Worm (Caenorhabditis elegans) whole organism, L2 larva: Measurements from ENCODE around the gene K11H3.5.
A peak's percentile ranks its signal among the peaks of the same experiment; 100 is the strongest.

Source experiments
- C34F6.9 ChIP-seq: fragments of 150-350 bp; optimal IDR thresholded peaks from 2 replicates; lab custom pipeline; 2014; ENCODE audit warnings: missing biosample characterization, missing genetic modification characterization
- R02D3.7 ChIP-seq: fragments of 150-350 bp; optimal IDR thresholded peaks from 2 replicates; lab custom pipeline; 2014; ENCODE audit warnings: missing biosample characterization, missing genetic modification characterization
- Y55F3AM.14 ChIP-seq: fragments of 200-800 bp; sonication (Bioruptor generic); optimal IDR thresholded peaks from 2 replicates; lab custom pipeline; 2018; ENCODE audit warnings: mild to moderate bottlenecking, missing genetic modification characterization, missing compliant biosample characterization
- ZK546.5 ChIP-seq: sonication (generic microtip); optimal IDR thresholded peaks from 2 replicates; lab custom pipeline; 2017; ENCODE audit warnings: missing biosample characterization, missing genetic modification characterization
- aly-2 ChIP-seq: fragments of 150-350 bp; optimal IDR thresholded peaks from 2 replicates; lab custom pipeline; 2014; ENCODE audit warnings: missing biosample characterization, missing genetic modification characterization
- ama-1 ChIP-seq: fragments of 150-350 bp; optimal IDR thresholded peaks from 2 replicates; lab custom pipeline; 2018; ENCODE audit warnings: inconsistent platforms
- blmp-1 ChIP-seq: sonication (generic microtip); optimal IDR thresholded peaks from 2 replicates; lab custom pipeline; 2017; ENCODE audit warnings: missing genetic modification characterization, mild to moderate bottlenecking, missing compliant biosample characterization, antibody characterized with exemption, moderate library complexity; ENCODE audit not compliant: insufficient read depth
- crh-2 ChIP-seq: sonication (generic microtip); optimal IDR thresholded peaks from 2 replicates; lab custom pipeline; 2017; ENCODE audit warnings: missing biosample characterization, missing genetic modification characterization
- gmeb-1 ChIP-seq: fragments of 150-350 bp; optimal IDR thresholded peaks from 2 replicates; lab custom pipeline; 2014; ENCODE audit warnings: missing biosample characterization, missing genetic modification characterization
- lin-11 ChIP-seq: fragments of 150-350 bp; sonication (generic microtip); optimal IDR thresholded peaks from 2 replicates; lab custom pipeline; 2014; ENCODE audit warnings: missing biosample characterization, missing genetic modification characterization, inconsistent platforms, mixed read lengths
- lin-13 ChIP-seq: fragments of 150-350 bp; optimal IDR thresholded peaks from 2 replicates; lab custom pipeline; 2014; ENCODE audit warnings: missing biosample characterization, missing genetic modification reagents, missing genetic modification characterization
- lin-39 ChIP-seq: fragments of 150-350 bp; optimal IDR thresholded peaks from 2 replicates; lab custom pipeline; 2014; ENCODE audit warnings: missing biosample characterization, missing genetic modification reagents, missing genetic modification characterization
- lsy-2 ChIP-seq, 2 experiments: fragments of 150-350 bp in 1 of 2; sonication (generic microtip) in 1 of 2; optimal IDR thresholded peaks; 2 replicates each; lab custom pipeline; 2014 to 2017; ENCODE audit warnings: missing biosample characterization in 2 of 2, missing genetic modification characterization in 2 of 2
- mbf-1 ChIP-seq: sonication (generic microtip); optimal IDR thresholded peaks from 2 replicates; lab custom pipeline; 2017; ENCODE audit warnings: missing biosample characterization, missing genetic modification characterization
- mdl-1 ChIP-seq, 2 experiments: fragments of 150-350 bp in 1 of 2; sonication (generic microtip) in 1 of 2; optimal IDR thresholded peaks; 2 replicates each; lab custom pipeline; 2017; ENCODE audit warnings: missing biosample characterization in 2 of 2, missing genetic modification characterization in 2 of 2
- nhr-10 ChIP-seq: sonication (generic microtip); optimal IDR thresholded peaks from 2 replicates; lab custom pipeline; 2017; ENCODE audit warnings: missing biosample characterization, missing genetic modification characterization
- nhr-129 ChIP-seq: fragments of 150-350 bp; optimal IDR thresholded peaks from 2 replicates; lab custom pipeline; 2014; ENCODE audit warnings: missing biosample characterization, missing genetic modification characterization
- nhr-21 ChIP-seq: fragments of 150-350 bp; optimal IDR thresholded peaks from 2 replicates; lab custom pipeline; 2014; ENCODE audit warnings: missing biosample characterization, missing genetic modification characterization
- nhr-25 ChIP-seq: fragments of 150-350 bp; sonication (generic microtip); optimal IDR thresholded peaks from 3 replicates; lab custom pipeline; 2014; ENCODE audit warnings: missing biosample characterization, missing genetic modification characterization
- nhr-6 ChIP-seq: fragments of 150-350 bp; optimal IDR thresholded peaks from 2 replicates; lab custom pipeline; 2014; ENCODE audit warnings: missing biosample characterization, missing genetic modification characterization
- nhr-77 ChIP-seq: fragments of 150-350 bp; optimal IDR thresholded peaks from 2 replicates; lab custom pipeline; 2014; ENCODE audit warnings: missing biosample characterization, missing genetic modification characterization
- peb-1 ChIP-seq: fragments of 150-350 bp; optimal IDR thresholded peaks from 2 replicates; lab custom pipeline; 2014; ENCODE audit warnings: missing biosample characterization, missing genetic modification characterization
- sem-4 ChIP-seq: fragments of 150-350 bp; optimal IDR thresholded peaks from 2 replicates; lab custom pipeline; 2014; ENCODE audit warnings: missing biosample characterization, missing genetic modification reagents, missing genetic modification characterization
- skn-1 ChIP-seq: sonication (generic microtip); optimal IDR thresholded peaks from 2 replicates; lab custom pipeline; 2017; ENCODE audit warnings: missing biosample characterization, missing genetic modification characterization
- sma-3 ChIP-seq: sonication (generic microtip); optimal IDR thresholded peaks from 2 replicates; lab custom pipeline; 2016; ENCODE audit warnings: missing genetic modification reagents, missing genetic modification characterization, missing compliant biosample characterization
- sma-9 ChIP-seq, 2 experiments: fragments of 150-350 bp in 1 of 2; sonication (generic microtip) in 1 of 2; optimal IDR thresholded peaks; 2 replicates each; lab custom pipeline; 2014 to 2016; ENCODE audit warnings: missing genetic modification characterization in 2 of 2, mild to moderate bottlenecking in 1 of 2, missing biosample characterization in 1 of 2, missing compliant biosample characterization in 1 of 2, missing genetic modification reagents in 1 of 2, moderate library complexity in 1 of 2
- unc-39 ChIP-seq: fragments of 150-350 bp; optimal IDR thresholded peaks from 2 replicates; lab custom pipeline; 2014; ENCODE audit warnings: missing biosample characterization, missing genetic modification characterization
- unc-55 ChIP-seq: fragments of 150-350 bp; sonication (generic microtip); optimal IDR thresholded peaks from 3 replicates; lab custom pipeline; 2014; ENCODE audit warnings: missing biosample characterization, missing genetic modification reagents, missing genetic modification characterization
- unc-62 ChIP-seq: fragments of 150-350 bp; optimal IDR thresholded peaks from 2 replicates; lab custom pipeline; 2014; ENCODE audit warnings: missing biosample characterization, missing genetic modification reagents, missing genetic modification characterization
- ztf-4 ChIP-seq: fragments of 150-350 bp; optimal IDR thresholded peaks from 2 replicates; lab custom pipeline; 2014; ENCODE audit warnings: missing biosample characterization, missing genetic modification characterization

Gene K11H3.5

DNA sequence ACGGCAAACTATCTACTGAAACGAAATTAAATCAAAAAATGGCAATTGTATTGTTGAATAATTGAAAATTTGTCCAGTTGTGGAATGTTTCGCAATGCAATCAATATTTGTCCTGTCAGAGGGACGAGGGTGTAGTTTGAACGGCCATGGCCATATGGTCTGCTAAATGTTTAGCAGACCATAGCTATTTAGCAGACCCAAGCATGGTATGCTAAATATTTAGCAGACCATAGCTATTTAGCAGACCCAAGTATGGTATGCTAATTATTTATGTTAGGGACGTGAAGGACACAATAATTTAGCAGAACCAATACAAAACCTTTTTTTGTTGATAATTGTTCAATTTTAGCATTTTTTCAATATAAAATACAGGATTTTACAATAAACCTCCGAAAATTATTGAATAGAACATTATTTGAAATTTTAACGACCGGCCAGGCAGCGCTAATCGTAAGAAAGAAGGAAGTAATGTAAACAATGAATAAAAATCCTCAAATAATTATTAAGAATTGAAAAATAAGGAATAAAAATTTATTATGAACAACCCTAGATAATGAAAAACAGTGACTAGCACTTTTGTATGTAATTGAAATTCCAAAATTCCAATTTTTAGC, 38.5 kb upstream of the K11H3.5 start, which contains the start of gene riok-3:
riok-3 (minus strand) TSS at position 15 of the 614 bp plus-strand sequence.
- TF ChIP-seq R02D3.7 (tag; lab: Kevin White, UChicago) (no peak), lin-11 (tag; lab: Kevin White, UChicago) (no peak), sma-3 (GFP tag; lab: Kevin White, UChicago) (peak; percentile 42), lsy-2 (tag; optimal IDR thresholded peaks at IDR 0.05; lab: Kevin White, UChicago) (peak in 1 of 2 experiments; percentile 19), nhr-129 (tag; lab: Kevin White, UChicago) (peak; percentile 96), unc-39 (no peak), mdl-1 (tag; optimal IDR thresholded peaks at IDR 0.05; lab: Kevin White, UChicago) (no peak), gmeb-1 (tag; lab: Kevin White, UChicago) (peak; percentile 19), ztf-4 (tag; lab: Kevin White, UChicago) (peak; percentile 46), nhr-21 (tag; lab: Kevin White, UChicago) (peak; percentile 26), lin-13 (GFP tag; lab: Kevin White, UChicago) (peak; percentile 37), lin-39 (no peak)

DNA sequence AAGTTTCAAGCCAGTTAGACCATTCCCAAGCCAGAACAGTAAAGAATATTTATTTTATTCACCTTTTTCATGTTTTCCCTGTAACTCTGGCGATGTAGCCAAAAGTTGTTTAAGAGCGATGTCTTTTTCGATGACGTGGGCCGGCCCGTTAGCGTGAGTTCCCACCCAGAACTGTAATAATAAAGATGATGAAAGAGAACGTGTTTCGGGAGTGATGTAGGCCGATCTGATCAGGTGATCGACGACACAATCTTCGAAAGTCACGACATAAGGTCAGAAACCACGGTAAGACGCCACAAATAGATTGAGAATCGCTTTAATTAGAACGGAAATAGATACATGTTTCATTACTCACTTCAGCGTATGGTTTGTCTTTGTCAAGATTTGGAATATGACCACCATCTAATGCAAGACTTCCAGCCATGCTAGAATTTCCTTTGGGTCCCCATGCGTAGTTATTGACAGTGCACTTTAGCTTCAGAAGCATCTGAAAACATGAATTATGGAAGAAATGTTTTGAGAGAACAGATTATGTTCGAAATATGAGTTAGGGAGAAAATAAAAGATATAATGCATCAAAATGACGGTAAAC, 36.5 kb upstream of the K11H3.5 start, which contains the start of gene ZK632.4:
ZK632.4 (minus strand) TSS at position 487 of the 592 bp plus-strand sequence.
- TF ChIP-seq sma-3 (GFP tag; lab: Kevin White, UChicago) (no peak), nhr-129 (tag; lab: Kevin White, UChicago) (peak; percentile 10), sma-9 (GFP tag; optimal IDR thresholded peaks at IDR 0.05; lab: Kevin White, UChicago) (peak; percentile 56), sma-9 (tag; optimal IDR thresholded peaks at IDR 0.05; lab: Kevin White, UChicago) (no peak), nhr-25 (tag; lab: Kevin White, UChicago) (peak; percentile 28)
- TF ChIP-seq, all 48 proteins: peak for 3

ce11 chrIII:9807560-9808046, 36.0 kb upstream of the K11H3.5 start:
- TF ChIP-seq gmeb-1 (tag; lab: Kevin White, UChicago) (peak; percentile 52), nhr-21 (tag; lab: Kevin White, UChicago) (peak; percentile 63), nhr-129 (tag; lab: Kevin White, UChicago) (peak; percentile 13), sma-3 (GFP tag; lab: Kevin White, UChicago) (peak; percentile 61), mdl-1 (tag; optimal IDR thresholded peaks at IDR 0.05; lab: Kevin White, UChicago) (peak in 1 of 2 experiments; percentile 28), Y55F3AM.14 (peak; percentile 3), sma-9 (GFP tag; optimal IDR thresholded peaks at IDR 0.05; lab: Kevin White, UChicago) (peak; percentile 62), sma-9 (tag; optimal IDR thresholded peaks at IDR 0.05; lab: Kevin White, UChicago) (no peak), ama-1 (lab: Kevin White, UChicago) (peak; percentile 80), unc-39 (no peak), crh-2 (tag; lab: Kevin White, UChicago) (peak; percentile 23), blmp-1 (tag; lab: Kevin White, UChicago) (peak; percentile 46), unc-62 (GFP tag; lab: Kevin White, UChicago) (no peak), lsy-2 (tag; optimal IDR thresholded peaks at IDR 0.05; lab: Kevin White, UChicago) (peak in 1 of 2 experiments; percentile 26), ztf-4 (tag; lab: Kevin White, UChicago) (peak; percentile 14), peb-1 (no peak), sem-4 (tag; lab: Kevin White, UChicago) (no peak), nhr-25 (tag; lab: Kevin White, UChicago) (peak; percentile 75)

DNA sequence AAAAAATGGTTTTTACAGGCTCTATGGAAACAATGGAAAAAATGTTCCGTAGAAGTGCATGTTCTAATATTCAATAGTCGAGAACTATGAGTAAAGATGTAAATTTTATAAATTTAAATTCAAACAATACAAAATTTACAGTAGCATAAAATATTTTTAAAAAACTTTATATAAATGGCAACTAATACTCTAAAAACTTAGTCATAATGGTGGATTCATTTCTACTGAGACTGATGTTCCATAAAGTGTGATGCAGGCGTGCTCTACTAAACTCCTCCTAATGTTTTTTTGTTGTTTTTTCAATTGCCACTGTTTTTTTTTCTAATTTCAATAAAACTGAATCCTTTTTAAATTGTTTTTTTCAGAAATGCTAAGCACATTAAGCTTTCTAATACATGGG, 35.4 kb upstream of the K11H3.5 start, which contains the start of gene gtap-2:
gtap-2 (plus strand) TSS at position 366 of the 400 bp plus-strand sequence.
- TF ChIP-seq skn-1 (tag; lab: Kevin White, UChicago) (no peak), lin-13 (GFP tag; lab: Kevin White, UChicago) (no peak), nhr-77 (no peak), unc-55 (peak; percentile 64), lsy-2 (tag; optimal IDR thresholded peaks at IDR 0.05; lab: Kevin White, UChicago) (peak in 1 of 2 experiments; percentile 65), sma-9 (GFP tag; optimal IDR thresholded peaks at IDR 0.05; lab: Kevin White, UChicago) (peak; percentile 15), sma-9 (tag; optimal IDR thresholded peaks at IDR 0.05; lab: Kevin White, UChicago) (no peak), ZK546.5 (tag; lab: Kevin White, UChicago) (no peak), aly-2 (tag; lab: Kevin White, UChicago) (no peak), C34F6.9 (tag; lab: Kevin White, UChicago) (peak; percentile 69), blmp-1 (tag; lab: Kevin White, UChicago) (no peak), nhr-10 (tag; lab: Kevin White, UChicago) (no peak), nhr-6 (tag; lab: Kevin White, UChicago) (no peak), mbf-1 (tag; lab: Kevin White, UChicago) (no peak)
